Worm (Caenorhabditis elegans) whole organism, L4 larva: Measurements from ENCODE around the gene gck-4.

ENCODE experiments used
- F44E2.7 ChIP-seq: fragments of 200-800 bp; sonication (Bioruptor generic); IDR thresholded peaks from 2 replicates; pipeline ENCODE4 v2.1.2; 2022; ENCODE audit warnings: missing genetic modification characterization, missing compliant biosample characterization
- T26A8.4 ChIP-seq: fragments of 200-800 bp; sonication (Bioruptor generic); IDR thresholded peaks from 2 replicates; pipeline ENCODE4 v1.3.6; 2022; ENCODE audit warnings: missing genetic modification characterization, missing compliant biosample characterization
- ama-1 ChIP-seq: fragments of 150-350 bp; optimal IDR thresholded peaks from 2 replicates; lab custom pipeline; 2014; ENCODE audit warnings: inconsistent platforms, mixed read lengths
- ces-1 ChIP-seq: fragments of 150-350 bp; sonication (generic microtip); optimal IDR thresholded peaks from 4 replicates; lab custom pipeline; 2014; ENCODE audit warnings: missing biosample characterization, missing genetic modification reagents, missing genetic modification characterization
- cey-2 ChIP-seq: sonication (generic microtip); optimal IDR thresholded peaks from 3 replicates; lab custom pipeline; 2017; ENCODE audit warnings: missing genetic modification characterization, mild to moderate bottlenecking, missing compliant biosample characterization, antibody characterized with exemption, borderline replicate concordance; ENCODE audit not compliant: insufficient read depth
- daf-12 ChIP-seq: fragments of 150-350 bp; optimal IDR thresholded peaks from 2 replicates; lab custom pipeline; 2014; ENCODE audit warnings: missing biosample characterization, missing genetic modification reagents, missing genetic modification characterization
- daf-16 ChIP-seq, 3 experiments: sonication (generic microtip); optimal IDR thresholded peaks; 2 replicates each; lab custom pipeline; 2016 to 2017; ENCODE audit warnings: missing genetic modification characterization in 3 of 3, missing genetic modification reagents in 3 of 3, mild to moderate bottlenecking in 2 of 3, missing compliant biosample characterization in 2 of 3, missing biosample characterization in 1 of 3, moderate library complexity in 1 of 3
- dmd-8 ChIP-seq: fragments of 200-800 bp; sonication (Bioruptor generic); IDR thresholded peaks from 2 replicates; pipeline ENCODE4 v1.3.6; 2022; ENCODE audit warnings: missing genetic modification characterization, missing compliant biosample characterization
- dmd-9 ChIP-seq: fragments of 200-800 bp; sonication (Bioruptor generic); IDR thresholded peaks from 2 replicates; pipeline ENCODE4 v1.3.6; 2022; ENCODE audit warnings: missing genetic modification reagents, missing genetic modification characterization, missing compliant biosample characterization
- duxl-1 ChIP-seq: sonication (generic microtip); optimal IDR thresholded peaks from 2 replicates; lab custom pipeline; 2016; ENCODE audit warnings: mild to moderate bottlenecking, missing genetic modification characterization, moderate library complexity, missing compliant biosample characterization; ENCODE audit not compliant: poor library complexity
- fos-1 ChIP-seq: fragments of 150-350 bp; optimal IDR thresholded peaks from 2 replicates; lab custom pipeline; 2014; ENCODE audit warnings: missing biosample characterization, missing genetic modification characterization
- hif-1 ChIP-seq, 2 experiments: sonication (generic microtip); optimal IDR thresholded peaks; 2 replicates each; lab custom pipeline; 2016 to 2017; ENCODE audit warnings: missing compliant biosample characterization in 2 of 2, missing genetic modification characterization in 2 of 2, missing genetic modification reagents in 2 of 2, missing genotype in 2 of 2, mild to moderate bottlenecking in 1 of 2
- hlh-11 ChIP-seq: fragments of 200-800 bp; sonication (Bioruptor generic); optimal IDR thresholded peaks from 2 replicates; lab custom pipeline; 2018; ENCODE audit warnings: mild to moderate bottlenecking, missing genetic modification characterization, missing compliant biosample characterization
- hmg-1.1 ChIP-seq: fragments of 200-800 bp; sonication (Bioruptor generic); IDR thresholded peaks from 2 replicates; pipeline ENCODE4 v1.3.6; 2022; ENCODE audit warnings: missing genetic modification reagents, missing genetic modification characterization, missing compliant biosample characterization
- lin-15B ChIP-seq: fragments of 150-350 bp; sonication (generic microtip); optimal IDR thresholded peaks from 3 replicates; lab custom pipeline; 2014; ENCODE audit warnings: missing biosample characterization, missing genetic modification characterization
- lin-39 ChIP-seq: fragments of 150-350 bp; optimal IDR thresholded peaks from 2 replicates; lab custom pipeline; 2014; ENCODE audit warnings: missing biosample characterization, missing genetic modification reagents, missing genetic modification characterization
- madf-9 ChIP-seq: fragments of 200-800 bp; sonication (Bioruptor generic); conservative IDR thresholded peaks from 2 replicates; pipeline ENCODE4 v1.3.6; 2022; ENCODE audit warnings: missing genetic modification reagents, missing genetic modification characterization, missing compliant biosample characterization
- mdl-1 ChIP-seq, 2 experiments: fragments of 150-350 bp in 1 of 2; sonication (generic microtip) in 1 of 2; optimal IDR thresholded peaks; 2 replicates each; lab custom pipeline; 2014 to 2017; ENCODE audit warnings: missing biosample characterization in 2 of 2, missing genetic modification characterization in 2 of 2
- mxl-3 ChIP-seq: fragments of 200-800 bp; sonication (Bioruptor generic); optimal IDR thresholded peaks from 2 replicates; lab custom pipeline; 2018; ENCODE audit warnings: mild to moderate bottlenecking, missing genetic modification characterization, missing compliant biosample characterization
- nhr-102 ChIP-seq: sonication (generic microtip); optimal IDR thresholded peaks from 2 replicates; lab custom pipeline; 2016; ENCODE audit warnings: mild to moderate bottlenecking, missing genetic modification characterization, moderate library complexity, missing compliant biosample characterization
- nhr-25 ChIP-seq: sonication (generic microtip); optimal IDR thresholded peaks from 2 replicates; lab custom pipeline; 2017; ENCODE audit warnings: missing genetic modification characterization, mild to moderate bottlenecking, missing compliant biosample characterization, antibody characterized with exemption, moderate library complexity, borderline replicate concordance; ENCODE audit not compliant: insufficient read depth
- nhr-42 ChIP-seq: fragments of 200-800 bp; sonication (Bioruptor generic); IDR thresholded peaks from 2 replicates; pipeline ENCODE4 v1.3.6; 2022; ENCODE audit warnings: missing genetic modification characterization, missing compliant biosample characterization
- pqm-1 ChIP-seq: sonication (generic microtip); optimal IDR thresholded peaks from 2 replicates; lab custom pipeline; 2017; ENCODE audit warnings: missing biosample characterization, missing genetic modification characterization
- sdz-12 ChIP-seq: fragments of 200-800 bp; sonication (Bioruptor generic); optimal IDR thresholded peaks from 2 replicates; lab custom pipeline; 2018; ENCODE audit warnings: mild to moderate bottlenecking, missing genetic modification characterization, missing compliant biosample characterization
- skn-1 ChIP-seq: fragments of 150-350 bp; optimal IDR thresholded peaks from 2 replicates; lab custom pipeline; 2014; ENCODE audit warnings: missing biosample characterization, missing genetic modification characterization
- snpc-1.2 ChIP-seq: fragments of 200-800 bp; sonication (Bioruptor generic); IDR thresholded peaks from 2 replicates; pipeline ENCODE4 v1.3.6; 2022; ENCODE audit warnings: missing genetic modification reagents, missing genetic modification characterization, missing compliant biosample characterization
- snpc-4 ChIP-seq: fragments of 150-350 bp; optimal IDR thresholded peaks from 2 replicates; lab custom pipeline; 2014; ENCODE audit warnings: missing biosample characterization, missing genetic modification characterization
- unc-62 ChIP-seq, 3 experiments: fragments of 150-350 bp in 1 of 3; sonication (generic microtip); optimal IDR thresholded peaks in 2 of 3; peaks in 1 of 3; 1 replicate in 1 of 3; 2 replicates in 2 of 3; lab custom pipeline; 2014 to 2017; ENCODE audit warnings: missing biosample characterization in 3 of 3, missing genetic modification characterization in 3 of 3, missing genetic modification reagents in 3 of 3, missing genotype in 1 of 3

The gck-4 gene

DNA sequence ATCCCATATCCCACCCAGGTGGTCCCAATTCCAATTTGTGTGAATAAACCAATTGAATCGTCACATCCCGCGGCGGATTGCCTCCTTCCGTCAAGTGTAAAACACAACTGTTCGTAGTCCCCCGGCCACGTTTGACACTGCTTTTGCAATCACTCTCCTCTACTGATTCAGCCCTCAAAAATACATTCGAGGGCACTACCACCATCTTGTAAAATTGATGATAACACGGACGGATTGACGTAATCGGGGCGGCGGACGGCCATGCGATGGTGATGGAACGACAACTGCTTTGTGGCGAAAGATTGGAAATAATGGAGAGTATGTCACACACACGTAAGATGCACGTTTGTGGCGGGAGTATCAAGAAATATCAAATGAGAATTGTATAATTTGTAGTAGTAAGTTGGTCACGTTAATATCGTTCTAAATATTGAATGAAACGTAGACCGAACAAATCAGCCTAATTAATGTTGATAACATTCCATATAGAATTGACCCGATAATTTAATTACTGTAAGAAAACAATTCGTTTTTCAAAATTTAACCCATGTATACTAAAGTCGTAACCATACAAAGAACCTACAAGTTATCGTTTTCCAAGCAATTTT is 38.5 kb upstream of the gck-4 start:
- TF ChIP-seq F44E2.7, result 0 out of 2 replicates have a peak, but pooled peaks have one; percentile 23
- TF ChIP-seq lin-39 (tag; lab: Kevin White, UChicago), result no peak
- TF ChIP-seq T26A8.4 (GFP tag; lab: Robert Waterston, UW), result no peak
- TF ChIP-seq cey-2 (tag; lab: Kevin White, UChicago), result no peak
- TF ChIP-seq mxl-3 (GFP tag; lab: Kevin White, UChicago), result peak; percentile 16
- peak in 1 of 2 experiments; percentile 92 for TF ChIP-seq unc-62 (GFP tag; optimal IDR thresholded peaks at IDR 0.05 in 1 of 2; lab: Kevin White, UChicago)
- no peak for TF ChIP-seq unc-62 (tag; optimal IDR thresholded peaks at IDR 0.05; lab: Kevin White, UChicago)
- TF ChIP-seq daf-16 (GFP tag; optimal IDR thresholded peaks at IDR 0.05; lab: Kevin White, UChicago), result peak in 1 of 2 experiments; percentile 40
- TF ChIP-seq daf-16 (tag; optimal IDR thresholded peaks at IDR 0.05; lab: Kevin White, UChicago), result no peak
- TF ChIP-seq, all 104 proteins: peak for 4

- TF ChIP-seq madf-9, result no peak
- TF ChIP-seq snpc-1.2 (GFP tag; lab: Robert Waterston, UW), result no peak
- no peak for TF ChIP-seq hif-1 (tag; optimal IDR thresholded peaks at IDR 0.05; lab: Kevin White, UChicago)
- no peak for TF ChIP-seq sdz-12
- no peak for TF ChIP-seq lin-15B (tag; lab: Kevin White, UChicago)
- TF ChIP-seq ces-1 (GFP tag; lab: Kevin White, UChicago), result peak; percentile 40
- TF ChIP-seq nhr-25 (tag; lab: Kevin White, UChicago), result no peak
- no peak for TF ChIP-seq T26A8.4 (GFP tag; lab: Robert Waterston, UW)
Observed at ce11 chrX:13639577-13639976, 37.4 kb upstream of the gck-4 start, which contains the start of gene twk-20. TSS of gene twk-20 (plus strand) at chrX:13639877.

DNA sequence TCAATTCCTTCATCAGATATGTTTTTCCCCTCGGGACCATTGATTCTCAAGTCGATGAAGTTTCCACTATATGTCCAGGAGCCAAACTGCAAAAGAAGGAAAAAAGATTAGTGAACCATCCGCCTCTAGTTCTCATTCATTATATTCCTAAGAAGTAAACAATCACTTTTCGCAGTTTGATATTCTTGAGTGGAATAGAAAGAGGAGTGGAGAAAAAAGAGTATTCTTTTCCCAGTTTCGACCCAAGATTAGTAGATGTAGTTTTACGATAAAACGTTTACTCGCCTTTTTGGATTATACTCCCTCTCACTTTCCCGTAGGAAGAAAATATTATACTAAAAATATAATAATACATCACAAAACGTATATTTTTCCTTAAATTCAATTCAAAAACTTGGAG is 32.1 kb upstream of the gck-4 start:
- TF ChIP-seq hif-1 (tag; optimal IDR thresholded peaks at IDR 0.05; lab: Kevin White, UChicago) (no peak), dmd-9 (GFP tag; lab: Robert Waterston, UW) (no peak), daf-12 (tag; lab: Kevin White, UChicago) (no peak), ama-1 (lab: Kevin White, UChicago) (no peak), snpc-4 (tag; lab: Kevin White, UChicago) (no peak), mdl-1 (tag; optimal IDR thresholded peaks at IDR 0.05; lab: Kevin White, UChicago) (no peak), skn-1 (no peak), duxl-1 (tag; lab: Kevin White, UChicago) (no peak), hmg-1.1 (GFP tag; lab: Robert Waterston, UW) (no peak), hlh-11 (tag; lab: Kevin White, UChicago) (no peak)

DNA sequence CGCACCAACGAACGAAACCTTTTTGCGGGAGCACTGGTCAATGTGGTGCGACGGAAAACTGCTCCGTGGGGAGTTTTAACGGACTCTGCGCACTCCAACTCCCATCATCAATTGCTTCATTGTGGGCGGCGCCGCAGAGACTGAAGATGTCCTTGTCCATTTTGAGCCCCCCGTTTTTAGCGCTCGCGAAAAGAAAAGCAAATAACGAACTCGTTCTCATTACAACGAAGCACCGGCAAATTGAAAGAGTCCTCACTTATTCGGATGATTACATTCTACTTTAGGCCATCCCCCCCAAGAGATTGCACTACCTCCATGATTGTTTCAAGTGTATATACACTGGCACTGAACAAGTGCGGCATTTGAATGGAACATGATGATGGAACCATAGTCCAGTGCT is 30.2 kb upstream of the gck-4 start, which contains the start of gene acr-9:
Gene acr-9 (minus strand): TSS at position 101 of the 400 bp plus-strand sequence.
- TF ChIP-seq nhr-102 (tag; lab: Kevin White, UChicago), result no peak
- peak in 1 of 2 experiments; percentile 37 for TF ChIP-seq unc-62 (GFP tag; optimal IDR thresholded peaks at IDR 0.05 in 1 of 2; lab: Kevin White, UChicago)
- no peak for TF ChIP-seq unc-62 (tag; optimal IDR thresholded peaks at IDR 0.05; lab: Kevin White, UChicago)

- TF ChIP-seq pqm-1 (no peak), fos-1 (tag; lab: Kevin White, UChicago) (no peak), dmd-8 (GFP tag; lab: Robert Waterston, UW) (no peak), sdz-12 (no peak)
Observed at ce11 chrX:13647305-13647704, 29.7 kb upstream of the gck-4 start, which contains the start of gene C40C9.3. TSS of gene C40C9.3 (plus strand) at chrX:13647605.

DNA sequence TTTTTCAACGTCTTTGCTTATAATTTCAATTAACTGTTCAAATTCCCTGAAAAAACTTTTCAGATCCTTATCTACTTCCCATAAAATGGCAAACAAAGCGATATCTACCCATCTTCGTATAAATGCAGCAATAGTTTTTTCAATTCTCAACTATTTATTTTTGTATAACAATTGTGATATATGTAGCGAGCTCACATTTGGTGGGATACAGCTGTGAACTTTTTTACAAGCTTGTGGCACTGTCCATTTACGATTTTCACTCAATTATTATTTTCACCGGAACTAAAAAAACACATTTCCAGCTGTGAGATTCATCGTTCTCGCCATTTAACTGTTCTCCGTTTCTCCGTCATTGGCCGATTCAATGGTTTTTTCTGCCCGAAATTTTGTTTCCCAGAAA is 26.2 kb upstream of the gck-4 start, which contains the start of gene C40C9.4:
Gene C40C9.4 (plus strand): TSS at position 301 of the 400 bp plus-strand sequence.
- TF ChIP-seq nhr-42 (GFP tag; lab: Robert Waterston, UW), result no peak
- no peak for TF ChIP-seq snpc-1.2 (GFP tag; lab: Robert Waterston, UW)
